Worm (Caenorhabditis elegans) whole organism, L1 larva: ENCODE measurements around the gene F58G1.3.

Source experiments
- C04F5.9 ChIP-seq: sonication (generic microtip); optimal IDR thresholded peaks from 2 replicates; lab custom pipeline; 2016; ENCODE audit warnings: missing genetic modification characterization, missing compliant biosample characterization
- C16A3.4 ChIP-seq: fragments of 150-350 bp; optimal IDR thresholded peaks from 2 replicates; lab custom pipeline; 2014; ENCODE audit warnings: missing biosample characterization, missing genetic modification characterization
- C34B4.2 ChIP-seq: sonication (generic microtip); optimal IDR thresholded peaks from 2 replicates; lab custom pipeline; 2017; ENCODE audit warnings: mild to moderate bottlenecking, missing genetic modification characterization, missing compliant biosample characterization
- F16B12.6 ChIP-seq: fragments of 150-350 bp; optimal IDR thresholded peaks from 2 replicates; lab custom pipeline; 2014; ENCODE audit warnings: missing biosample characterization, missing genetic modification characterization
- Y116A8C.19 ChIP-seq: sonication (generic microtip); optimal IDR thresholded peaks from 2 replicates; lab custom pipeline; 2016; ENCODE audit warnings: missing compliant biosample characterization, missing genetic modification characterization, borderline replicate concordance
- ama-1 ChIP-seq: fragments of 150-350 bp; optimal IDR thresholded peaks from 2 replicates; lab custom pipeline; 2014
- ceh-8 ChIP-seq: fragments of 200-800 bp; sonication (Bioruptor generic); optimal IDR thresholded peaks from 2 replicates; lab custom pipeline; 2018; ENCODE audit warnings: mild to moderate bottlenecking, missing genetic modification characterization, moderate library complexity, missing compliant biosample characterization
- ceh-82 ChIP-seq, 3 experiments: fragments of 150-350 bp in 1 of 3; sonication (generic microtip) in 2 of 3; optimal IDR thresholded peaks; 2 replicates each; lab custom pipeline; 2014 to 2017; ENCODE audit warnings: missing biosample characterization in 3 of 3, missing genetic modification characterization in 3 of 3
- ceh-88 ChIP-seq: fragments of 200-800 bp; sonication (Bioruptor generic); IDR thresholded peaks from 2 replicates; pipeline ENCODE4 v1.3.6; 2022; ENCODE audit warnings: missing genetic modification characterization, missing compliant biosample characterization
- ceh-90 ChIP-seq: sonication (generic microtip); optimal IDR thresholded peaks from 2 replicates; lab custom pipeline; 2016; ENCODE audit warnings: missing genetic modification characterization, missing compliant biosample characterization
- ces-1 ChIP-seq: fragments of 150-350 bp; optimal IDR thresholded peaks from 2 replicates; lab custom pipeline; 2014; ENCODE audit warnings: missing biosample characterization, missing genetic modification reagents, missing genetic modification characterization
- dsc-1 ChIP-seq: sonication (generic microtip); optimal IDR thresholded peaks from 2 replicates; lab custom pipeline; 2016; ENCODE audit warnings: mild to moderate bottlenecking, missing genetic modification characterization, missing compliant biosample characterization
- efl-1 ChIP-seq, 4 experiments: fragments of 150-350 bp; optimal IDR thresholded peaks in 3 of 4; peaks in 1 of 4; 1 replicate in 1 of 4; 2 replicates in 3 of 4; lab custom pipeline; 2014; ENCODE audit warnings: missing biosample characterization in 2 of 4, missing genetic modification characterization in 2 of 4, missing genetic modification reagents in 2 of 4
- egl-13 ChIP-seq: sonication (generic microtip); optimal IDR thresholded peaks from 2 replicates; lab custom pipeline; 2016; ENCODE audit warnings: missing genotype, missing genetic modification reagents, missing genetic modification characterization, missing compliant biosample characterization
- elt-3 ChIP-seq, 6 experiments: fragments of 150-350 bp in 1 of 6; sonication (generic microtip); optimal IDR thresholded peaks; 2 replicates each; lab custom pipeline; 2017 to 2018; ENCODE audit warnings: missing biosample characterization in 6 of 6, missing genetic modification characterization in 6 of 6, inconsistent platforms in 1 of 6
- fkh-4 ChIP-seq: sonication (generic microtip); optimal IDR thresholded peaks from 2 replicates; lab custom pipeline; 2016; ENCODE audit warnings: missing compliant biosample characterization, missing genetic modification characterization, borderline replicate concordance
- fkh-8 ChIP-seq: sonication (generic microtip); optimal IDR thresholded peaks from 2 replicates; lab custom pipeline; 2016; ENCODE audit warnings: mild to moderate bottlenecking, missing genetic modification characterization, missing compliant biosample characterization
- grh-1 ChIP-seq: fragments of 200-800 bp; sonication (Bioruptor generic); IDR thresholded peaks from 2 replicates; pipeline ENCODE4 v1.3.6; 2022; ENCODE audit warnings: missing genetic modification reagents, missing genetic modification characterization, missing compliant biosample characterization
- hlh-17 ChIP-seq: fragments of 200-800 bp; sonication (Bioruptor generic); optimal IDR thresholded peaks from 2 replicates; lab custom pipeline; 2018; ENCODE audit warnings: missing genetic modification characterization, mild to moderate bottlenecking, missing compliant biosample characterization, moderate library complexity, borderline replicate concordance
- lin-14 ChIP-seq: fragments of 200-800 bp; sonication (Bioruptor generic); optimal IDR thresholded peaks from 2 replicates; lab custom pipeline; 2018; ENCODE audit warnings: mild to moderate bottlenecking, missing genetic modification characterization, moderate library complexity, missing compliant biosample characterization
- lin-35 ChIP-seq, 2 experiments: fragments of 150-350 bp; optimal IDR thresholded peaks; 2 replicates each; lab custom pipeline; 2014; ENCODE audit warnings: missing biosample characterization in 2 of 2, missing genetic modification characterization in 2 of 2, missing genetic modification reagents in 2 of 2
- lin-39 ChIP-seq: fragments of 150-350 bp; optimal IDR thresholded peaks from 2 replicates; lab custom pipeline; 2014; ENCODE audit warnings: missing biosample characterization, missing genetic modification reagents, missing genetic modification characterization
- lir-3 ChIP-seq: sonication (generic microtip); optimal IDR thresholded peaks from 2 replicates; lab custom pipeline; 2016; ENCODE audit warnings: mild to moderate bottlenecking, missing genetic modification characterization, moderate library complexity, missing compliant biosample characterization; ENCODE audit not compliant: poor library complexity
- mep-1 ChIP-seq: fragments of 150-350 bp; optimal IDR thresholded peaks from 2 replicates; lab custom pipeline; 2014; ENCODE audit warnings: missing biosample characterization, missing genetic modification characterization
- nhr-11 ChIP-seq: fragments of 150-350 bp; optimal IDR thresholded peaks from 2 replicates; lab custom pipeline; 2014; ENCODE audit warnings: missing biosample characterization, missing genetic modification characterization
- nhr-12 ChIP-seq: sonication (generic microtip); optimal IDR thresholded peaks from 2 replicates; lab custom pipeline; 2017; ENCODE audit warnings: missing biosample characterization, missing genetic modification characterization
- nhr-19 ChIP-seq: fragments of 200-800 bp; sonication (Bioruptor generic); conservative IDR thresholded peaks from 2 replicates; pipeline ENCODE4 v1.3.6; 2022; ENCODE audit warnings: missing genetic modification characterization, missing compliant biosample characterization
- nhr-20 ChIP-seq: sonication (generic microtip); optimal IDR thresholded peaks from 2 replicates; lab custom pipeline; 2016; ENCODE audit warnings: mild to moderate bottlenecking, missing genetic modification characterization, missing compliant biosample characterization
- nhr-47 ChIP-seq: sonication (generic microtip); optimal IDR thresholded peaks from 2 replicates; lab custom pipeline; 2016; ENCODE audit warnings: mild to moderate bottlenecking, missing genetic modification characterization, moderate library complexity, missing compliant biosample characterization
- nhr-71 ChIP-seq: sonication (generic microtip); optimal IDR thresholded peaks from 2 replicates; lab custom pipeline; 2016; ENCODE audit warnings: mild to moderate bottlenecking, missing genetic modification characterization, moderate library complexity, missing compliant biosample characterization
- nhr-76 ChIP-seq: sonication (generic microtip); optimal IDR thresholded peaks from 2 replicates; lab custom pipeline; 2017; ENCODE audit warnings: missing biosample characterization, missing genetic modification characterization
- nhr-84 ChIP-seq: sonication (generic microtip); optimal IDR thresholded peaks from 2 replicates; lab custom pipeline; 2017; ENCODE audit warnings: missing biosample characterization, missing genetic modification characterization
- nhr-85 ChIP-seq: sonication (generic microtip); peaks from one replicate; lab custom pipeline; 2016; ENCODE audit warnings: missing genetic modification characterization, inconsistent platforms, missing compliant biosample characterization
- nhr-90 ChIP-seq: sonication (generic microtip); optimal IDR thresholded peaks from 2 replicates; lab custom pipeline; 2016; ENCODE audit warnings: mild to moderate bottlenecking, missing genetic modification characterization, missing compliant biosample characterization; ENCODE audit not compliant: poor library complexity
- pag-3 ChIP-seq: sonication (generic microtip); optimal IDR thresholded peaks from 2 replicates; lab custom pipeline; 2017; ENCODE audit warnings: missing genetic modification characterization, mild to moderate bottlenecking, missing compliant biosample characterization, antibody characterized with exemption, borderline replicate concordance; ENCODE audit not compliant: insufficient read depth
- pqm-1 ChIP-seq: sonication (generic microtip); optimal IDR thresholded peaks from 3 replicates; lab custom pipeline; 2017; ENCODE audit warnings: missing biosample characterization, missing genetic modification characterization
- rnt-1 ChIP-seq: sonication (generic microtip); optimal IDR thresholded peaks from 2 replicates; lab custom pipeline; 2016; ENCODE audit warnings: mild to moderate bottlenecking, missing genetic modification characterization, moderate library complexity, missing compliant biosample characterization
- skn-1 ChIP-seq: fragments of 150-350 bp; optimal IDR thresholded peaks from 2 replicates; lab custom pipeline; 2014; ENCODE audit warnings: missing biosample characterization, missing genetic modification characterization
- snpc-4 ChIP-seq: fragments of 150-350 bp; optimal IDR thresholded peaks from 2 replicates; lab custom pipeline; 2014; ENCODE audit warnings: missing biosample characterization, missing genetic modification characterization
- snu-23 ChIP-seq: sonication (generic microtip); optimal IDR thresholded peaks from 2 replicates; lab custom pipeline; 2016; ENCODE audit warnings: missing genetic modification characterization, missing compliant biosample characterization
- sox-4 ChIP-seq: sonication (generic microtip); optimal IDR thresholded peaks from 2 replicates; lab custom pipeline; 2016; ENCODE audit warnings: missing genetic modification characterization, missing compliant biosample characterization
- sptf-1 ChIP-seq: fragments of 150-350 bp; optimal IDR thresholded peaks from 2 replicates; lab custom pipeline; 2014; ENCODE audit warnings: missing biosample characterization, missing genetic modification characterization
- swsn-7 ChIP-seq: sonication (generic microtip); optimal IDR thresholded peaks from 2 replicates; lab custom pipeline; 2016; ENCODE audit warnings: missing genetic modification characterization, missing compliant biosample characterization
- tbx-2 ChIP-seq: sonication (generic microtip); optimal IDR thresholded peaks from 2 replicates; lab custom pipeline; 2016; ENCODE audit warnings: missing genetic modification characterization, missing compliant biosample characterization
- unc-130 ChIP-seq: fragments of 150-350 bp; optimal IDR thresholded peaks from 2 replicates; lab custom pipeline; 2017; ENCODE audit warnings: missing biosample characterization, missing genetic modification characterization, inconsistent platforms
- unc-30 ChIP-seq: sonication (generic microtip); optimal IDR thresholded peaks from 2 replicates; lab custom pipeline; 2017; ENCODE audit warnings: missing biosample characterization, missing genetic modification characterization
- unc-98 ChIP-seq: fragments of 200-800 bp; sonication (Bioruptor generic); IDR thresholded peaks from 2 replicates; pipeline ENCODE4 v1.3.6; 2022; ENCODE audit warnings: missing genetic modification characterization, missing compliant biosample characterization
- xbp-1 ChIP-seq: sonication (generic microtip); optimal IDR thresholded peaks from 2 replicates; lab custom pipeline; 2016; ENCODE audit warnings: missing genetic modification characterization, missing compliant biosample characterization
- ztf-4 ChIP-seq: fragments of 150-350 bp; optimal IDR thresholded peaks from 2 replicates; lab custom pipeline; 2014; ENCODE audit warnings: missing biosample characterization, missing genetic modification characterization

The F58G1.3 gene

ce11 chrII:12918960-12919553 lies 9.1 kb downstream of the F58G1.3 start, which contains the start of the genes F58G1.2 and wago-4 (continued):
- TF ChIP-seq ceh-88 (GFP tag; lab: Robert Waterston, UW) (no peak), pag-3 (no peak), lin-35 (GFP tag; optimal IDR thresholded peaks at IDR 0.05; lab: Kevin White, UChicago) (peak; percentile 26 to 54), pqm-1 (tag; lab: Kevin White, UChicago) (no peak), efl-1 (optimal IDR thresholded peaks at IDR 0.05; lab: Kevin White, UChicago) (peak; percentile 56 to 58), efl-1 (GFP tag; optimal IDR thresholded peaks at IDR 0.05 in 1 of 2; lab: Kevin White, UChicago) (peak; percentile 71 to 91), lin-39 (tag; lab: Kevin White, UChicago) (no peak), sox-4 (tag; lab: Kevin White, UChicago) (no peak), lir-3 (tag; lab: Kevin White, UChicago) (no peak), unc-98 (no peak), nhr-12 (tag; lab: Kevin White, UChicago) (no peak), nhr-20 (tag; lab: Kevin White, UChicago) (no peak), unc-30 (tag; lab: Kevin White, UChicago) (no peak), fkh-4 (no peak), ama-1 (no peak), unc-130 (no peak), nhr-11 (tag; lab: Kevin White, UChicago) (no peak), sptf-1 (tag; lab: Kevin White, UChicago) (no peak)
- TF ChIP-seq, all 84 proteins: peak for 10

ce11 chrII:12914514-12915075 lies 13.5 kb downstream of the F58G1.3 start, which contains the start of gene F35C5.12:
F35C5.12 (minus strand) TSS chrII:12914564.
- TF ChIP-seq fkh-8 (tag; lab: Kevin White, UChicago), result no peak
- TF ChIP-seq swsn-7 (tag; lab: Kevin White, UChicago), result peak; percentile 59
- TF ChIP-seq sox-4 (tag; lab: Kevin White, UChicago), result peak; percentile 42
- TF ChIP-seq C16A3.4, result peak; percentile 18
- no peak for TF ChIP-seq pqm-1 (tag; lab: Kevin White, UChicago)
- TF ChIP-seq lir-3 (tag; lab: Kevin White, UChicago), result peak; percentile 79
- peak; percentile 82 for TF ChIP-seq dsc-1
- no peak for TF ChIP-seq F16B12.6
- TF ChIP-seq unc-130, result no peak
- TF ChIP-seq C34B4.2 (tag; lab: Kevin White, UChicago), result no peak
- no peak for TF ChIP-seq unc-30 (tag; lab: Kevin White, UChicago)
- TF ChIP-seq hlh-17 (GFP tag; lab: Kevin White, UChicago), result no peak
- TF ChIP-seq nhr-84, result no peak
- TF ChIP-seq ceh-90 (tag; lab: Kevin White, UChicago), result peak; percentile 82
- peak; percentile 85 for TF ChIP-seq nhr-85 (tag; lab: Kevin White, UChicago)
- TF ChIP-seq grh-1 (GFP tag; lab: Robert Waterston, UW), result peak; percentile 34; the same call in 1 of the 2 replicates
- peak; percentile 59 for TF ChIP-seq xbp-1
- peak; percentile 33 for TF ChIP-seq ceh-8 (GFP tag; lab: Kevin White, UChicago)
- TF ChIP-seq rnt-1, result peak; percentile 92
- peak in 1 of 6 experiments; percentile 14 for TF ChIP-seq elt-3 (tag; optimal IDR thresholded peaks at IDR 0.05; lab: Kevin White, UChicago)
- peak; percentile 22 for TF ChIP-seq skn-1 (tag; lab: Kevin White, UChicago)
- peak in 1 of 3 experiments; percentile 29 for TF ChIP-seq ceh-82 (tag; optimal IDR thresholded peaks at IDR 0.05; lab: Kevin White, UChicago)
- peak; percentile 54 for TF ChIP-seq egl-13 (tag; lab: Kevin White, UChicago)
- TF ChIP-seq ces-1 (GFP tag; lab: Kevin White, UChicago), result no peak
- peak; percentile 65 for TF ChIP-seq nhr-47 (tag; lab: Kevin White, UChicago)
- TF ChIP-seq nhr-19 (GFP tag; lab: Robert Waterston, UW), result peak; percentile 68
- peak; percentile 18 for TF ChIP-seq C04F5.9
- TF ChIP-seq mep-1 (tag; lab: Kevin White, UChicago), result peak; percentile 15
- no peak for TF ChIP-seq Y116A8C.19 (tag; lab: Kevin White, UChicago)
- no peak for TF ChIP-seq nhr-76 (tag; lab: Kevin White, UChicago)
- peak; percentile 17 for TF ChIP-seq snpc-4
- TF ChIP-seq snu-23, result peak; percentile 60
- peak; percentile 67 for TF ChIP-seq tbx-2 (tag; lab: Kevin White, UChicago)
- peak; percentile 75 for TF ChIP-seq nhr-71 (tag; lab: Kevin White, UChicago)
- TF ChIP-seq ztf-4 (tag; lab: Kevin White, UChicago), result no peak
- no peak for TF ChIP-seq lin-14
- TF ChIP-seq nhr-90 (tag; lab: Kevin White, UChicago), result peak; percentile 78
- TF ChIP-seq fkh-4, result peak; percentile 74
